Worm (Caenorhabditis elegans): ENCODE results near the gene C09E8.6.

C09E8.6 gene

DNA sequence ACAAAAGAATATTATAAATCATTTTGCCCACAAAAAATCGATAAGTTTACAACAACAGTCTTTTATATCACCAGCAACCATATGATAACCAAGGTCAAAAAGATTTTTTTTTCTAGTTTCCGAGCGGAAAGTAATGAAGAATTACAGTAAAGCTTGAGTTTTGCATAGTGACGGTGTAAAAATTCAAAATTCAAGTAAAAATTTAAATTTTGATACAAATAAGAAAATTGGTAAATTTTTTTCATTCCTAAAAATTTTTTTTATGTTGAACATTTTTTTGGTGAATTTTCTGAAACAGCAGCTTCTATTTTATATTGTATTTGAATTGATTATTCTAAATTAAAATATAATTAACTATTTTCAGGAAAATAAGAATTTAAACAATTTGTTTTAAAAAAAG lies 12.5 kb downstream of the C09E8.6 start, which contains the start of gene W08F4.5:
W08F4.5 (minus strand) TSS at position 101 of the 400 bp plus-strand sequence.
- TF ChIP-seq hmbx-1 (tag; optimal IDR thresholded peaks at IDR 0.05): no peak
- TF ChIP-seq ama-1 (optimal IDR thresholded peaks at IDR 0.05): no peak
- TF ChIP-seq hmg-4 (GFP tag; optimal IDR thresholded peaks at IDR 0.05): no peak
- TF ChIP-seq sea-1 (GFP tag; conservative IDR thresholded peaks at IDR 0.05): no peak
- no peak for TF ChIP-seq ceh-36 (tag; optimal IDR thresholded peaks at IDR 0.05)
- TF ChIP-seq B0310.2 (tag; optimal IDR thresholded peaks at IDR 0.05): no peak
- no peak for TF ChIP-seq aly-1 (tag; optimal IDR thresholded peaks at IDR 0.05)
- TF ChIP-seq scrt-1 (GFP tag; IDR thresholded peaks at IDR 0.05): no peak
- TF ChIP-seq tbx-37 (GFP tag; conservative IDR thresholded peaks at IDR 0.05): no peak
- TF ChIP-seq tra-4 (tag; optimal IDR thresholded peaks at IDR 0.05): no peak
- no peak for TF ChIP-seq flt-1 (GFP tag; IDR thresholded peaks at IDR 0.05)
- no peak for TF ChIP-seq ets-7 (tag; optimal IDR thresholded peaks at IDR 0.05)
- no peak for TF ChIP-seq hnd-1 (tag; optimal IDR thresholded peaks at IDR 0.05)
- no peak for TF ChIP-seq pes-1 (GFP tag; IDR thresholded peaks at IDR 0.05)
- no peak for TF ChIP-seq F13C5.2 (tag; optimal IDR thresholded peaks at IDR 0.05)
- TF ChIP-seq ceh-13 (GFP tag; optimal IDR thresholded peaks at IDR 0.05): no peak
- TF ChIP-seq tbx-11 (GFP tag; IDR thresholded peaks at IDR 0.05): no peak

- no peak for TF ChIP-seq hmg-4 (GFP tag; optimal IDR thresholded peaks at IDR 0.05)
- TF ChIP-seq F13C5.2 (tag; optimal IDR thresholded peaks at IDR 0.05): no peak
- no peak for TF ChIP-seq ets-7 (tag; optimal IDR thresholded peaks at IDR 0.05)
- no peak for TF ChIP-seq hmbx-1 (tag; optimal IDR thresholded peaks at IDR 0.05)
- no peak for TF ChIP-seq tbx-37 (GFP tag; conservative IDR thresholded peaks at IDR 0.05)
- no peak for TF ChIP-seq tbx-11 (GFP tag; IDR thresholded peaks at IDR 0.05)
- no peak for TF ChIP-seq ama-1 (optimal IDR thresholded peaks at IDR 0.05)
- no peak for TF ChIP-seq ceh-13 (GFP tag; optimal IDR thresholded peaks at IDR 0.05)
- no peak for TF ChIP-seq flt-1 (GFP tag; IDR thresholded peaks at IDR 0.05)
- no peak for TF ChIP-seq tra-4 (tag; optimal IDR thresholded peaks at IDR 0.05)
Observed at ce11 chrII:572010-572409, 15.7 kb downstream of the C09E8.6 start, which contains the start of gene mlt-8. mlt-8 (minus strand) TSS chrII:572110.

DNA sequence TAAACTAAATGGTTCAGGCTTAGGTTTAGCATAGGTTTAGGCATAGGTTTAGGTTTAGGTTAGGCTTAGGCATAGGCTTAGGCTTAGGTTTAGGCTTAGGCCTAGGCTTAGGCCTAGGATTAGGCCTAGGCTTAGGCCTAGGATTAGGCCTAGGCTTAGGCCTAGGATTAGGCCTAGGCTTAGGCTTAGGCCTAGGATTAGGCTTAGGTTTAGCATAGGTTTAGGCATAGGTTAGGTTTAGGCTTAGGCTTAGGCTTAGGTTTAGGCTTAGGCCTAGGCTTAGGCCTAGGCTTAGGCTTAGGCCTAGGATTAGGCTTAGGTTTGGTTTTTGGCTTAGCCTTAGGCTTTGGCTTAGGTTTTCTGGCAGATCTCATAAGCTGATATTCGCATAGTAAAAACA lies 17.3 kb downstream of the C09E8.6 start:
- TF ChIP-seq ceh-36 (tag; optimal IDR thresholded peaks at IDR 0.05): peak; percentile 88
- peak; percentile 37; the same call in 1 of the 2 replicates for TF ChIP-seq pes-1 (GFP tag; IDR thresholded peaks at IDR 0.05)

DNA sequence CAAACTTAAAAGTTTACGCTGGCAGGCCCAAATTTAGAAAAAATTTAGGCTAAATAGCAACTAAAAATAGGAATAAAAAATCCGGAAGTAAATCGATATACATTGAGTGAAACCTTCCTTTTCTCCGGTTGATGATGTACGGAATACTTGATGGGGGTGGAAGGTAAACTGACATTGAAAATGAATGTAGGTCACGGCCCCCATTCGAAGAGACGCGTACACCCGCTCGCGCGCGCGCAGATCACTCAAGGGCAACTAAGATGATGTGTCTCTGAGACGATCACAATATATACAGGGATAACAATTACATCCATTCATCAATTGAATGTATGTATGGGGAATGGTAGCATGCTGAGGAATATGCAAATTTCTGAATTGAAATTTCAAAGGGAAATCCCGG lies 17.8 kb downstream of the C09E8.6 start:
- TF ChIP-seq hnd-1 (tag; optimal IDR thresholded peaks at IDR 0.05): no peak
- TF ChIP-seq ets-7 (tag; optimal IDR thresholded peaks at IDR 0.05): no peak
- TF ChIP-seq scrt-1 (GFP tag; IDR thresholded peaks at IDR 0.05): no peak
- TF ChIP-seq ceh-36 (tag; optimal IDR thresholded peaks at IDR 0.05): no peak
- TF ChIP-seq hmbx-1 (tag; optimal IDR thresholded peaks at IDR 0.05): no peak
- TF ChIP-seq hmg-4 (GFP tag; optimal IDR thresholded peaks at IDR 0.05): no peak
- TF ChIP-seq tbx-11 (GFP tag; IDR thresholded peaks at IDR 0.05): no peak
- TF ChIP-seq ceh-13 (GFP tag; optimal IDR thresholded peaks at IDR 0.05): no peak
- TF ChIP-seq aly-1 (tag; optimal IDR thresholded peaks at IDR 0.05): no peak
- no peak for TF ChIP-seq B0310.2 (tag; optimal IDR thresholded peaks at IDR 0.05)
- no peak for TF ChIP-seq tra-4 (tag; optimal IDR thresholded peaks at IDR 0.05)
- no peak for TF ChIP-seq flt-1 (GFP tag; IDR thresholded peaks at IDR 0.05)
- TF ChIP-seq sea-1 (GFP tag; conservative IDR thresholded peaks at IDR 0.05): no peak
- no peak for TF ChIP-seq pes-1 (GFP tag; IDR thresholded peaks at IDR 0.05)
- no peak for TF ChIP-seq F13C5.2 (tag; optimal IDR thresholded peaks at IDR 0.05)
- no peak for TF ChIP-seq ama-1 (optimal IDR thresholded peaks at IDR 0.05)
- no peak for TF ChIP-seq tbx-37 (GFP tag; conservative IDR thresholded peaks at IDR 0.05)

DNA sequence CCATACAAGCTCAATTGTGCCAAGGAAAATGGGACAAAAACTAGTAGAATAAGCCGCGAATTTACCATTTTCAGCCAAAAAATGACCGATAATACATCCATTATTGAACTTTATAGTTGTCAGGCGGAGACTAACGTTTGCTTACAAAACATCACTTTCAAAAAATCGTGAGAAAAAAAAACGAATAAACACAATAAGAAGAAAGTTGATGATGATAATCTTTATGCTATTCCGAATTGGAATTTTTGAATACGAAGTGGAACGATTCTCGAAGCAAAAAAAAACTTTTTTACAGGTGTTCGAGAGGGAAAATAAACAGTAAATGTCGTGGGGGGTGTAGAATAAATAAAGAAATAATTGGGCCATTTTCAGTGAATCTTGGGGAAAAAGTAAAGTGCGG lies 21.3 kb downstream of the C09E8.6 start, which contains the start of gene W08F4.7:
W08F4.7 (minus strand) TSS at position 101 of the 400 bp plus-strand sequence.
- TF ChIP-seq tbx-11 (GFP tag; IDR thresholded peaks at IDR 0.05): no peak
- no peak for TF ChIP-seq ets-7 (tag; optimal IDR thresholded peaks at IDR 0.05)
- no peak for TF ChIP-seq hmbx-1 (tag; optimal IDR thresholded peaks at IDR 0.05)
- TF ChIP-seq flt-1 (GFP tag; IDR thresholded peaks at IDR 0.05): no peak
- no peak for TF ChIP-seq tra-4 (tag; optimal IDR thresholded peaks at IDR 0.05)
- no peak for TF ChIP-seq aly-1 (tag; optimal IDR thresholded peaks at IDR 0.05)
- no peak for TF ChIP-seq F13C5.2 (tag; optimal IDR thresholded peaks at IDR 0.05)
- no peak for TF ChIP-seq ceh-36 (tag; optimal IDR thresholded peaks at IDR 0.05)
- TF ChIP-seq hnd-1 (tag; optimal IDR thresholded peaks at IDR 0.05): no peak
- no peak for TF ChIP-seq pes-1 (GFP tag; IDR thresholded peaks at IDR 0.05)
- TF ChIP-seq B0310.2 (tag; optimal IDR thresholded peaks at IDR 0.05): no peak
- no peak for TF ChIP-seq scrt-1 (GFP tag; IDR thresholded peaks at IDR 0.05)
- TF ChIP-seq ama-1 (optimal IDR thresholded peaks at IDR 0.05): no peak
- no peak for TF ChIP-seq sea-1 (GFP tag; conservative IDR thresholded peaks at IDR 0.05)
- no peak for TF ChIP-seq ceh-13 (GFP tag; optimal IDR thresholded peaks at IDR 0.05)
- no peak for TF ChIP-seq tbx-37 (GFP tag; conservative IDR thresholded peaks at IDR 0.05)

ce11 chrII:578803-579202 lies 22.5 kb downstream of the C09E8.6 start:
- TF ChIP-seq F13C5.2 (tag; optimal IDR thresholded peaks at IDR 0.05) (no peak), ceh-13 (GFP tag; optimal IDR thresholded peaks at IDR 0.05) (no peak), flt-1 (GFP tag; IDR thresholded peaks at IDR 0.05) (no peak), tra-4 (tag; optimal IDR thresholded peaks at IDR 0.05) (no peak), scrt-1 (GFP tag; IDR thresholded peaks at IDR 0.05) (no peak), hmbx-1 (tag; optimal IDR thresholded peaks at IDR 0.05) (no peak)

DNA sequence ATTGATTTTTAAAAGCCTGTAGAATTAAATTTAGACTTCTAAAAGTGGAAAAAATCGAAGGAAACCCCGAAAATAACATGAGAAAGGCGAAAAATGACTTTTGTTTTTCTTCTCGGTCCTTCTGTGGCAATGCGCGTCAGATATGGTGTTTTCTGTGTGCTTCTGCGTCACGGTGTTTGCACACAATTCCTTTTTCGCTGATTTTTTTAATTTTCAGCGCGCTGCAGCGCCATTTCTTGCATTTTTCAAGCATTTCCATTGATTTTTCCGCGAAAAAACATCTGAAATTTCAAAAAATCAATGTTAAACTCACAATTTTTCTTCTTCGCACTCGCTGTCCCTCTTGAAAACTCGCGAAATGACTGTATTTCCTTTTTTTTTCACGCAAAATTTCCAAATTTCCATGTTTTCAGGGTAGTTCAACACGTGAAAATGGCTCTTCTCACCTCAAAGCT lies 23.9 kb downstream of the C09E8.6 start, which contains the start of the genes cdc-37 and W08F4.3:
cdc-37 (minus strand) TSS at position 405 of the 455 bp plus-strand sequence.
W08F4.3 (plus strand) TSS at position 414 of the 455 bp plus-strand sequence.
- TF ChIP-seq aly-1 (tag; optimal IDR thresholded peaks at IDR 0.05) (no peak), pes-1 (GFP tag; IDR thresholded peaks at IDR 0.05) (no peak), hmg-4 (GFP tag; optimal IDR thresholded peaks at IDR 0.05) (no peak), flt-1 (GFP tag; IDR thresholded peaks at IDR 0.05) (no peak), F13C5.2 (tag; optimal IDR thresholded peaks at IDR 0.05) (no peak), sea-1 (GFP tag; conservative IDR thresholded peaks at IDR 0.05) (no peak), tbx-11 (GFP tag; IDR thresholded peaks at IDR 0.05) (no peak), hmbx-1 (tag; optimal IDR thresholded peaks at IDR 0.05) (no peak), tra-4 (tag; optimal IDR thresholded peaks at IDR 0.05) (no peak), scrt-1 (GFP tag; IDR thresholded peaks at IDR 0.05) (no peak), ceh-36 (tag; optimal IDR thresholded peaks at IDR 0.05) (no peak), B0310.2 (tag; optimal IDR thresholded peaks at IDR 0.05) (no peak), ceh-13 (GFP tag; optimal IDR thresholded peaks at IDR 0.05) (no peak), hnd-1 (tag; optimal IDR thresholded peaks at IDR 0.05) (no peak), tbx-37 (GFP tag; conservative IDR thresholded peaks at IDR 0.05) (no peak), ets-7 (tag; optimal IDR thresholded peaks at IDR 0.05) (no peak)
